Fruit fly (Drosophila melanogaster) whole organism, adult: ENCODE data around the gene tbc.
"Not testable (repeated sequence)": the region's sequence is repeated elsewhere in the genome, so short reads cannot be mapped to it uniquely, and the experiment has no call there.

Source experiments
- Clk ChIP-seq: fragments of 200-800 bp; sonication (Bioruptor generic); optimal IDR thresholded peaks from 2 replicates; lab custom pipeline; 2017; ENCODE audit warnings: missing biosample characterization, missing genetic modification characterization
- ovo ChIP-seq: fragments of 200-800 bp; sonication (Bioruptor generic); optimal IDR thresholded peaks from 2 replicates; lab custom pipeline; 2016; ENCODE audit warnings: missing biosample characterization, missing genetic modification characterization
- toe ChIP-seq: fragments of 200-800 bp; sonication (Bioruptor generic); optimal IDR thresholded peaks from 2 replicates; lab custom pipeline; 2016; ENCODE audit warnings: missing biosample characterization, missing genetic modification characterization

- not testable (repeated sequence) for TF ChIP-seq toe, Clk, ovo (GFP tag; lab: Kevin White, UChicago)
Measured at dm6 chrX:20446071-20446470, 3.1 kb upstream of the tbc start, which contains the start of gene CG42578.
